Fruit fly (Drosophila melanogaster) whole organism, prepupa: ENCODE measurements around the gene RpL40.
A peak's percentile ranks its signal among the peaks of the same experiment; 100 is the strongest.

Source experiments
- CG10631 ChIP-seq: fragments of 200-800 bp; sonication (Bioruptor generic); optimal IDR thresholded peaks from 2 replicates; lab custom pipeline; 2016; ENCODE audit warnings: missing biosample characterization, missing genetic modification characterization
- CG10669 ChIP-seq: fragments of 200-800 bp; sonication (Bioruptor generic); optimal IDR thresholded peaks from 3 replicates; lab custom pipeline; 2018; ENCODE audit warnings: missing biosample characterization, mild to moderate bottlenecking, missing genetic modification characterization, moderate library complexity
- CG1621 ChIP-seq: fragments of 200-800 bp; sonication (Bioruptor generic); optimal IDR thresholded peaks from 3 replicates; lab custom pipeline; 2018; ENCODE audit warnings: missing biosample characterization, mild to moderate bottlenecking, missing genetic modification characterization
- CG3032 ChIP-seq: fragments of 200-800 bp; optimal IDR thresholded peaks from 2 replicates; lab custom pipeline; 2019; ENCODE audit warnings: missing biosample characterization, mild to moderate bottlenecking, missing genetic modification characterization, moderate library complexity
- CG31627 ChIP-seq: fragments of 200-800 bp; sonication (Bioruptor generic); optimal IDR thresholded peaks from 3 replicates; lab custom pipeline; 2016; ENCODE audit warnings: missing biosample characterization, missing genetic modification characterization
- CG32006 ChIP-seq: fragments of 200-800 bp; sonication (Bioruptor generic); optimal IDR thresholded peaks from 3 replicates; lab custom pipeline; 2017; ENCODE audit warnings: missing biosample characterization, mild to moderate bottlenecking, missing genetic modification characterization
- CG4318 ChIP-seq: fragments of 200-800 bp; sonication (Bioruptor generic); optimal IDR thresholded peaks from 3 replicates; lab custom pipeline; 2017; ENCODE audit warnings: missing biosample characterization, mild to moderate bottlenecking, missing genetic modification characterization
- CG6808 ChIP-seq: fragments of 200-800 bp; sonication (Bioruptor generic); optimal IDR thresholded peaks from 3 replicates; lab custom pipeline; 2017; ENCODE audit warnings: missing biosample characterization, missing genetic modification characterization, mild to moderate bottlenecking, moderate library complexity, missing genetic modification reagents
- CG6854 ChIP-seq: fragments of 200-800 bp; sonication (Bioruptor generic); optimal IDR thresholded peaks from 2 replicates; lab custom pipeline; 2017; ENCODE audit warnings: missing biosample characterization, mild to moderate bottlenecking, missing genetic modification characterization
- CG7368 ChIP-seq: fragments of 200-800 bp; sonication (Bioruptor generic); optimal IDR thresholded peaks from 3 replicates; lab custom pipeline; 2016; ENCODE audit warnings: missing biosample characterization, missing genetic modification characterization
- CG8632 ChIP-seq: fragments of 200-800 bp; sonication (Bioruptor generic); optimal IDR thresholded peaks from 3 replicates; lab custom pipeline; 2016; ENCODE audit warnings: missing biosample characterization, missing genetic modification characterization
- CG9139 ChIP-seq: fragments of 200-800 bp; sonication (Bioruptor generic); optimal IDR thresholded peaks from 3 replicates; lab custom pipeline; 2017; ENCODE audit warnings: missing biosample characterization, mild to moderate bottlenecking, missing genetic modification characterization
- Eip75B ChIP-seq: fragments of 200-800 bp; sonication (Bioruptor generic); optimal IDR thresholded peaks from 3 replicates; lab custom pipeline; 2016; ENCODE audit warnings: missing biosample characterization, missing genetic modification characterization
- Eip93F ChIP-seq: fragments of 200-800 bp; sonication (Bioruptor generic); optimal IDR thresholded peaks from 2 replicates; lab custom pipeline; 2016; ENCODE audit warnings: missing biosample characterization, mild to moderate bottlenecking, missing genetic modification characterization
- Ets21C ChIP-seq: fragments of 200-800 bp; sonication (Bioruptor generic); optimal IDR thresholded peaks from 3 replicates; lab custom pipeline; 2016; ENCODE audit warnings: missing biosample characterization, missing genetic modification characterization
- Ets96B ChIP-seq: fragments of 200-800 bp; optimal IDR thresholded peaks from 2 replicates; lab custom pipeline; 2019; ENCODE audit warnings: missing biosample characterization, mild to moderate bottlenecking, missing genetic modification characterization, moderate library complexity
- Gug ChIP-seq: fragments of 200-800 bp; sonication (Bioruptor generic); IDR thresholded peaks from 2 replicates; pipeline ENCODE4 v1.3.6; 2022; ENCODE audit warnings: missing biosample characterization, missing genetic modification characterization
- Hr38 ChIP-seq: sonication (Bioruptor generic); optimal IDR thresholded peaks from 2 replicates; lab custom pipeline; 2016; ENCODE audit warnings: missing biosample characterization, missing genetic modification characterization
- Hr4 ChIP-seq: fragments of 200-800 bp; sonication (Bioruptor generic); optimal IDR thresholded peaks from 3 replicates; lab custom pipeline; 2016; ENCODE audit warnings: missing biosample characterization, missing genetic modification characterization
- Lpt ChIP-seq: fragments of 200-800 bp; sonication (Bioruptor generic); optimal IDR thresholded peaks from 3 replicates; lab custom pipeline; 2016; ENCODE audit warnings: missing biosample characterization, missing genetic modification characterization
- Met ChIP-seq: fragments of 200-800 bp; sonication (Bioruptor generic); optimal IDR thresholded peaks from 3 replicates; lab custom pipeline; 2016; ENCODE audit warnings: missing biosample characterization, missing genetic modification characterization
- Sox102F ChIP-seq: fragments of 200-800 bp; sonication (Bioruptor generic); optimal IDR thresholded peaks from 2 replicates; lab custom pipeline; 2016; ENCODE audit warnings: missing biosample characterization, mild to moderate bottlenecking, missing genetic modification characterization
- Sox14 ChIP-seq: fragments of 200-800 bp; sonication (Bioruptor generic); optimal IDR thresholded peaks from 3 replicates; lab custom pipeline; 2016; ENCODE audit warnings: missing biosample characterization, missing genetic modification characterization
- achi ChIP-seq: fragments of 200-800 bp; sonication (Bioruptor generic); optimal IDR thresholded peaks from 3 replicates; lab custom pipeline; 2016; ENCODE audit warnings: missing biosample characterization, missing genetic modification characterization
- acj6 ChIP-seq: fragments of 200-800 bp; sonication (Bioruptor generic); optimal IDR thresholded peaks from 3 replicates; lab custom pipeline; 2016; ENCODE audit warnings: missing biosample characterization, missing genetic modification characterization
- cyc ChIP-seq: fragments of 200-800 bp; sonication (Bioruptor generic); optimal IDR thresholded peaks from 3 replicates; lab custom pipeline; 2016; ENCODE audit warnings: missing biosample characterization, missing genetic modification characterization
- eg ChIP-seq: fragments of 200-800 bp; sonication (Bioruptor generic); IDR thresholded peaks from 3 replicates; pipeline ENCODE4 v1.3.6; 2022; ENCODE audit warnings: missing biosample characterization, missing genetic modification characterization
- esn ChIP-seq: fragments of 200-800 bp; sonication (Bioruptor generic); optimal IDR thresholded peaks from 2 replicates; lab custom pipeline; 2016; ENCODE audit warnings: missing biosample characterization, mild to moderate bottlenecking, missing genetic modification characterization, moderate library complexity
- fd85E ChIP-seq: fragments of 200-800 bp; sonication (Bioruptor generic); optimal IDR thresholded peaks from 3 replicates; lab custom pipeline; 2016; ENCODE audit warnings: missing biosample characterization, missing genetic modification characterization
- lz ChIP-seq: fragments of 200-800 bp; sonication (Bioruptor generic); optimal IDR thresholded peaks from 3 replicates; lab custom pipeline; 2016; ENCODE audit warnings: missing biosample characterization, missing genetic modification characterization
- pdm3 ChIP-seq: fragments of 200-800 bp; sonication (Bioruptor generic); optimal IDR thresholded peaks from 3 replicates; lab custom pipeline; 2016; ENCODE audit warnings: missing biosample characterization, missing genetic modification characterization
- salr ChIP-seq, 2 experiments: fragments of 200-800 bp; sonication (Bioruptor generic); optimal IDR thresholded peaks; 3 replicates each; lab custom pipeline; 2016 to 2018; ENCODE audit warnings: missing biosample characterization in 2 of 2, missing genetic modification characterization in 2 of 2, mild to moderate bottlenecking in 1 of 2
- svp ChIP-seq: fragments of 200-800 bp; sonication (Bioruptor generic); peaks from one replicate; lab custom pipeline; 2016; ENCODE audit warnings: missing biosample characterization, missing genetic modification characterization
- topi ChIP-seq: fragments of 200-800 bp; sonication (Bioruptor generic); optimal IDR thresholded peaks from 3 replicates; lab custom pipeline; 2016; ENCODE audit warnings: missing biosample characterization, missing genetic modification characterization
- vri ChIP-seq: fragments of 200-800 bp; sonication (Bioruptor generic); optimal IDR thresholded peaks from 3 replicates; lab custom pipeline; 2016; ENCODE audit warnings: missing biosample characterization, mild to moderate bottlenecking, missing genetic modification characterization

Gene RpL40

DNA sequence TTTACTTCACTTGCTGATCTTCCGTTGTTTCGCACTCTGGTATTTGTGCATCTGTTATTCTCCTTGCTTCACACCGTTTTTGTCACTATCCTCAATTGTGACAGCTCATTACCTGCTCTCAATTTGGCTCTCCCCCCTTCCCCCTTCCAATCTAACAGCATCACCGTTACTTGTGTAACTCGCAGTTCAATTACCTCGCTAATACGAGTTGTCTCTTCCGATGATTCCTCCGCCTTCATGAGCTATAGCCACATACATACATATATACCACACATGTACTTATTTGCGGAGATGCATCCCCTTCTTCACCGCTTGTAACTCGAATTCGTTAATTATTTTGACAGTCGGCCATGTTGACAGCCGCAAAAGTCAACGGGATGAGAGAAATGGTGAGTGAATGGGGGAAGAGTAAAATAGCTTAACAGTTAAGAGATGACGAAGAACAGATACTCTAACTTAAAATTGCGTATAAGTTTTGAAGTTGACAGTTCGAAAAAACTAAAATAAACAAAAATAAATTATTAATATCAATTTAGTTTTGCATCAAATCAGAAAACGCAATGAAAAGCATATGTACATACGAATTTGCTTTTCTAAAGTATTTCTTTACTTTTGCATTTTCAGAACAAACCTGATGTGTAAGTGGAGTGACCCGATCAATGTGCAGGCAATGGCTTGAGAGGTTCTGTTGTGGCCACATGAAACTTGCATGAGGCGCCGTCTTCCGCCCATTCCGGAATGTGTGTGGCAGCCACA is 42.1 kb upstream of the RpL40 start (continued):
- TF ChIP-seq Gug (GFP tag; lab: Robert Waterston, UW) (no peak), CG10631 (GFP tag; lab: Kevin White, UChicago) (no peak), fd85E (GFP tag; lab: Kevin White, UChicago) (no peak), achi (GFP tag; lab: Kevin White, UChicago) (peak; percentile 33), svp (no peak), Ets96B (no peak), CG8632 (GFP tag; lab: Kevin White, UChicago) (no peak), Met (GFP tag; lab: Kevin White, UChicago) (no peak), cyc (GFP tag; lab: Kevin White, UChicago) (peak; percentile 42), CG4318 (GFP tag; lab: Kevin White, UChicago) (peak; percentile 32), CG10669 (GFP tag; lab: Kevin White, UChicago) (no peak), Hr4 (peak; percentile 54), Ets21C (no peak), CG32006 (GFP tag; lab: Kevin White, UChicago) (no peak), CG7368 (GFP tag; lab: Kevin White, UChicago) (no peak), CG6854 (no peak), Eip75B (GFP tag; lab: Kevin White, UChicago) (no peak), CG31627 (GFP tag; lab: Kevin White, UChicago) (peak; percentile 41)
- TF ChIP-seq, all 60 proteins: peak for 12

DNA sequence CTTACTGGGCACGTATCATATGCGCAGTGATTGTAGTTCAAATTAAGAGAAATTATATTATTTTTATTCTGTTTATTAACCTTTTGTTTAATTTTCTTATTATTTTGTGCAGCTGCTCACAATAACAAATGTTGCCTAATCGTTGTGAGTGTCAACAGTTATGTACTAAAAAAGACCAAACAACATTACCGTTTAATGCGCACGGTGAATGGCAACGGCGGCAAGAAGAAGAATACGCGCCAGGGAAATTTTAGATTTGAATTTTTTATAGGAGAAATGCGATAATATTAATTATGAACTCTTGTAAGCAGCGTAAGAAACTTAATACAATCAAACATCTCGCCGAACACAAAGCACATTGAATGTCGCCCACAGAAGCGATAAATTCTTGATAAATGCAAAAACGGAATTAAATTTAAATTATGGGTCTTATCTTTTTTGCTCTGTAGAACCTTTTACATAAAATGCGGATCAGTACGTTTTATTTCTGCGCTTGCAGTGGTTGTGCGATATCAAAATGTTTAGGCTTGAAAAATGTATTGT is 39.8 kb upstream of the RpL40 start, which contains the start of the genes Tbcc and lectin-24Db:
Tbcc (minus strand) TSS at position 163 of the 543 bp plus-strand sequence.
lectin-24Db (plus strand) TSS at position 493 of the 543 bp plus-strand sequence.
- TF ChIP-seq CG10631 (GFP tag; lab: Kevin White, UChicago) (no peak), vri (GFP tag; lab: Kevin White, UChicago) (peak; percentile 45), Ets21C (no peak), Sox14 (GFP tag; lab: Kevin White, UChicago) (peak; percentile 52), CG31627 (GFP tag; lab: Kevin White, UChicago) (no peak)
- TF ChIP-seq, all 60 proteins: peak for 2

DNA sequence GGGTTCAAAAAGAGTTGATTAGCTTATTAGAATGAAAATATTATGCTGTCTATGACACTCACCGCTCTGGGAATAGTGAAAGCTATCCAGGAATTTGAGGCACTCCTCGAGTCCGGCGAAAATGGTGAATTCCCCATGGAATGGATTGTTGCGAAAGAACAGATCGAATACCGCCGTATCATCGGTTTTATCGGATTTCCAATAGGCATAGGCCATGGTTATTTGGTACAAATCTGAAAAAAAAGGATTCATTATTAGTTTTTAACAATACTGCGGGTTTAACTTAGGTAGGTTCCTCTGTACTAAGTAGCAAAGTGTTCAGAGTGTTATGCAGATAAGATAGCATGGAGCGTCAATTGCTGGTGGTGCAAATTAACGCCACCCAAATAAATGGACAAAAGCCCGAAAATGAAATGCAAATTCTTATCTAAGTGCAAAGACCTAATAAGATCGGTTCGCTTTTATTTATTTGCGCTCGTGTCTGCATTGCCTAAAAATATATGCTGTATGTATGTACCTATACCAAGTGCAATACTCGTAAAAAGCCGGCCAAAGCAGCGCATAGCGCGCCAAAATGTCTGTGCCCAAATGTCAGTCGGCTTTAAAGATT is 31.7 kb upstream of the RpL40 start:
- TF ChIP-seq lz (GFP tag; lab: Kevin White, UChicago) (no peak), topi (GFP tag; lab: Kevin White, UChicago) (no peak), Eip93F (GFP tag; lab: Kevin White, UChicago) (peak; percentile 67), salr (GFP tag; optimal IDR thresholded peaks at IDR 0.05; lab: Kevin White, UChicago) (no peak), vri (GFP tag; lab: Kevin White, UChicago) (peak; percentile 43), pdm3 (GFP tag; lab: Kevin White, UChicago) (no peak), CG6854 (no peak), CG1621 (tag; lab: Kevin White, UChicago) (no peak)

DNA sequence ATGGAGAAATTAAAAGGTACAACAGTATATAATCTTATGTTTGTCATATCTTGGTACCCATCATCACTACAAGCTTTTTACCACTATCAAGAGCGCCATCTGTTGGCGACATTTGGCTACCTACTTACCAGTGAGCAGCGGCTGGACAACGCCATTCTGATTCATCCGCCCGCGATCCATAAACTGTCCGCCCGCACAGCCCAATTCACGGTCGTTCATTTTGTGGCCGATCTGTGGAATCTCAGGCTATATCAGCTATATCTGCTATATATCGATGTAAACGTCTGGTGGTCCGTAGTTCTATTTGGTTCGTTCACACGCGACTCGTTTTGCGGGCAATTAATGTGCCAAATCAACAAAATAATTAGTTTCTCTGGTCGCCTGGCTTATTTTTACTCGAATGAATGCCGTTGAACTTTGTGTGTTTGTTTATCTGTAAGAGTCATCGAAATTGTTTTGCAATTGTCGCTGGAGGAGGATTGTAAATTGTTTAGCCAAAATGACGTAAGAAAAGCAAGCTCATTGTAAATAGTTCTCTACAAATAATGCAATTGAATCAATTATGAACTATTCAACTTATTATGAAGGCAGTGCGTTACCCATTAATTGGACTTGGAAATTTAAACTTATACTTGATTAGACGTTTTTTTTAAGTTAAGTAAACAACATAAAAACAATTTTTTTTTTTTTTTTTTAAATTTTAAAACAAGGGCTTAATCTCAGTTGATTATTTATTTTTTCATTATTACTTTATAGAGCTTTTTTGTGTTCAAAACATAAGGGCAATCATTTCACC is 31.0 kb upstream of the RpL40 start:
- peak; percentile 13 for TF ChIP-seq Hr4
- TF ChIP-seq Sox102F (GFP tag; lab: Kevin White, UChicago) = no peak
- TF ChIP-seq, all 60 proteins: peak for 1

DNA sequence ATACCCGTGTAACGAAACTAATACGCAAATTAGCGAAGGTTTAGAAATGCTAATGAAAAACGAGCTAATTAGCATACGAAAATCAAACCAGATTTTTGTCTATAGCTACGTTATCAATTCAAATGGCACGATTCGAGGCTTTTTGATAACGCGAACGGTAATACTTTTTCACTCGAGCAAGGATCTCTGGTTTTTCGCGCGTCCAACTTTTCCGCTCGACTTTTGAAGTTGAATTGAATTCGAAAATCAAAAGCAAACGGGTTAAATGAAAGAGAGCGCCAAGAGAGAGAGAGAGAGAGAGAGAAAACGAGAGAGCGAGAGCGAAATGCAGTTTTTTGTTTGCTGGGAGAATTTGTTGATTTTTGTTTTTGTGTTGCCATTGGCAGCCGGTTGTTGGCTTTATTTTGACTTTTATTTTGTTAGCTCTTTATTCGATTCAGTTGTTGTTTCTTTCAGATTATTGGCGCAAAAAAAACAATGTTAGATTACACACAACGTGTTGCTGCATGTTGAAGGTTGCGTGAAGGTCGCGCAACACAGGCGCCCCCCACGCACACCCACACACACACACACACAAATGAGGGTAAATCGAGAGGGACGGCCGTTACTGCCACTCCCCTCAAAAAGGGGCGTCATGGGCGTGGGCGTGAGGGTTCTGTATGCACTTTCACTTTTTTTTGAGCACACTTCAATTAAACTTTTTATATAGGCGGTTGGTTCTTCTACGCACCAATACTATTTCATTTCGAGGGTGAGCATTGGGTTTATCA is 30.2 kb upstream of the RpL40 start:
- TF ChIP-seq CG32006 (GFP tag; lab: Kevin White, UChicago) = no peak
- peak; percentile 19 for TF ChIP-seq cyc (GFP tag; lab: Kevin White, UChicago)
- TF ChIP-seq esn (GFP tag; lab: Kevin White, UChicago) = peak; percentile 63
- no peak for TF ChIP-seq pdm3 (GFP tag; lab: Kevin White, UChicago)
- no peak for TF ChIP-seq Sox14 (GFP tag; lab: Kevin White, UChicago)
- peak; percentile 11; the same call in 1 of the 3 replicates for TF ChIP-seq eg (GFP tag; lab: Robert Waterston, UW)
- no peak for TF ChIP-seq Eip93F (GFP tag; lab: Kevin White, UChicago)
- TF ChIP-seq CG9139 (GFP tag; lab: Kevin White, UChicago) = no peak
- TF ChIP-seq CG31627 (GFP tag; lab: Kevin White, UChicago) = peak; percentile 48
- TF ChIP-seq Hr38 = no peak
- no peak for TF ChIP-seq CG3032 (tag; lab: Kevin White, UChicago)
- TF ChIP-seq acj6 = no peak
- no peak for TF ChIP-seq CG4318 (GFP tag; lab: Kevin White, UChicago)
- TF ChIP-seq Hr4 = no peak
- no peak for TF ChIP-seq CG6808
- no peak for TF ChIP-seq Lpt (GFP tag; lab: Kevin White, UChicago)
- no peak for TF ChIP-seq CG7368 (GFP tag; lab: Kevin White, UChicago)
- TF ChIP-seq Sox102F (GFP tag; lab: Kevin White, UChicago) = peak; percentile 34
- TF ChIP-seq salr (GFP tag; optimal IDR thresholded peaks at IDR 0.05; lab: Kevin White, UChicago) = no peak
